Worm (Caenorhabditis elegans) whole organism, late embryonic: Measurements from ENCODE around the gene srv-29.
"Not testable (repeated sequence)": the region's sequence is repeated elsewhere in the genome, so short reads cannot be mapped to it uniquely, and the experiment has no call there.

Experiments used
- C38D4.7 ChIP-seq: fragments of 200-800 bp; sonication (Bioruptor generic); optimal IDR thresholded peaks from 2 replicates; lab custom pipeline; 2018; ENCODE audit warnings: mild to moderate bottlenecking, missing genetic modification characterization, moderate library complexity, missing compliant biosample characterization
- T23F11.4 ChIP-seq: fragments of 200-800 bp; sonication (Bioruptor generic); optimal IDR thresholded peaks from 2 replicates; lab custom pipeline; 2018; ENCODE audit warnings: mild to moderate bottlenecking, missing genetic modification characterization, missing compliant biosample characterization
- Y22D7AL.16 ChIP-seq: sonication (generic microtip); optimal IDR thresholded peaks from 2 replicates; lab custom pipeline; 2016; ENCODE audit warnings: missing genetic modification characterization, missing compliant biosample characterization
- ceh-14 ChIP-seq: sonication (generic microtip); optimal IDR thresholded peaks from 2 replicates; lab custom pipeline; 2016; ENCODE audit warnings: missing genotype, missing genetic modification characterization, missing compliant biosample characterization
- ceh-22 ChIP-seq: sonication (generic microtip); optimal IDR thresholded peaks from 2 replicates; lab custom pipeline; 2017; ENCODE audit warnings: missing biosample characterization, missing genetic modification characterization
- ceh-24 ChIP-seq: sonication (generic microtip); optimal IDR thresholded peaks from 2 replicates; lab custom pipeline; 2016; ENCODE audit warnings: mild to moderate bottlenecking, missing genetic modification characterization, missing compliant biosample characterization
- ceh-30 ChIP-seq: fragments of 150-350 bp; optimal IDR thresholded peaks from 2 replicates; lab custom pipeline; 2014; ENCODE audit warnings: missing biosample characterization, missing genetic modification characterization
- dve-1 ChIP-seq: sonication (generic microtip); optimal IDR thresholded peaks from 2 replicates; lab custom pipeline; 2017; ENCODE audit warnings: antibody characterized with exemption, mild to moderate bottlenecking, missing genetic modification characterization, missing compliant biosample characterization
- elt-2 ChIP-seq: sonication (generic microtip); optimal IDR thresholded peaks from 2 replicates; lab custom pipeline; 2016; ENCODE audit warnings: missing genetic modification reagents, missing genetic modification characterization, missing compliant biosample characterization
- eyg-1 ChIP-seq: sonication (generic microtip); optimal IDR thresholded peaks from 2 replicates; lab custom pipeline; 2016; ENCODE audit warnings: missing genotype, missing genetic modification characterization, missing compliant biosample characterization
- fax-1 ChIP-seq: sonication (generic microtip); optimal IDR thresholded peaks from 2 replicates; lab custom pipeline; 2016; ENCODE audit warnings: missing genotype, missing genetic modification characterization, missing compliant biosample characterization
- fkh-10 ChIP-seq: fragments of 150-350 bp; optimal IDR thresholded peaks from 2 replicates; lab custom pipeline; 2014; ENCODE audit warnings: missing biosample characterization, missing genetic modification reagents, missing genetic modification characterization
- hlh-13 ChIP-seq: fragments of 200-800 bp; sonication (Bioruptor generic); optimal IDR thresholded peaks from 2 replicates; lab custom pipeline; 2018; ENCODE audit warnings: mild to moderate bottlenecking, missing genetic modification characterization, missing compliant biosample characterization
- hlh-15 ChIP-seq: sonication (generic microtip); optimal IDR thresholded peaks from 2 replicates; lab custom pipeline; 2016; ENCODE audit warnings: missing genetic modification characterization, missing compliant biosample characterization
- hlh-30 ChIP-seq: sonication (generic microtip); optimal IDR thresholded peaks from 2 replicates; lab custom pipeline; 2017; ENCODE audit warnings: antibody characterized with exemption, missing genetic modification characterization, missing compliant biosample characterization; ENCODE audit not compliant: insufficient read depth
- mec-3 ChIP-seq: sonication (generic microtip); optimal IDR thresholded peaks from 2 replicates; lab custom pipeline; 2016; ENCODE audit warnings: borderline replicate concordance, missing genetic modification characterization, missing compliant biosample characterization
- nfya-1 ChIP-seq: sonication (generic microtip); optimal IDR thresholded peaks from 2 replicates; lab custom pipeline; 2017; ENCODE audit warnings: missing genetic modification characterization, mild to moderate bottlenecking, missing compliant biosample characterization, antibody characterized with exemption, moderate library complexity
- nhr-11 ChIP-seq: fragments of 150-350 bp; optimal IDR thresholded peaks from 2 replicates; lab custom pipeline; 2014; ENCODE audit warnings: missing biosample characterization, missing genetic modification characterization
- odd-2 ChIP-seq: sonication (generic microtip); optimal IDR thresholded peaks from 2 replicates; lab custom pipeline; 2017; ENCODE audit warnings: antibody characterized with exemption, mild to moderate bottlenecking, missing genetic modification characterization, missing compliant biosample characterization
- pag-3 ChIP-seq: sonication (generic microtip); optimal IDR thresholded peaks from 2 replicates; lab custom pipeline; 2016; ENCODE audit warnings: missing compliant biosample characterization, missing genetic modification characterization, borderline replicate concordance
- pat-9 ChIP-seq: fragments of 200-800 bp; sonication (Bioruptor generic); optimal IDR thresholded peaks from 2 replicates; lab custom pipeline; 2018; ENCODE audit warnings: mild to moderate bottlenecking, missing genetic modification characterization, moderate library complexity, missing compliant biosample characterization
- pax-1 ChIP-seq: fragments of 150-350 bp; optimal IDR thresholded peaks from 2 replicates; lab custom pipeline; 2014; ENCODE audit warnings: missing biosample characterization, missing genetic modification characterization
- pha-2 ChIP-seq: sonication (generic microtip); optimal IDR thresholded peaks from 2 replicates; lab custom pipeline; 2017; ENCODE audit warnings: mild to moderate bottlenecking, missing genetic modification characterization, missing compliant biosample characterization
- pros-1 ChIP-seq: fragments of 150-350 bp; optimal IDR thresholded peaks from 2 replicates; lab custom pipeline; 2014; ENCODE audit warnings: missing biosample characterization, missing genetic modification reagents, missing genetic modification characterization
- ref-2 ChIP-seq: sonication (generic microtip); optimal IDR thresholded peaks from 2 replicates; lab custom pipeline; 2016; ENCODE audit warnings: missing genetic modification characterization, missing compliant biosample characterization
- rnt-1 ChIP-seq: sonication (generic microtip); optimal IDR thresholded peaks from 2 replicates; lab custom pipeline; 2016; ENCODE audit warnings: missing genetic modification characterization, missing compliant biosample characterization
- sdc-2 ChIP-seq: sonication (generic microtip); optimal IDR thresholded peaks from 2 replicates; lab custom pipeline; 2016; ENCODE audit warnings: missing genotype, missing genetic modification characterization, missing compliant biosample characterization
- ttx-3 ChIP-seq: sonication (generic microtip); optimal IDR thresholded peaks from 2 replicates; lab custom pipeline; 2016; ENCODE audit warnings: missing genetic modification reagents, missing genetic modification characterization, missing compliant biosample characterization
- zip-5 ChIP-seq: sonication (generic microtip); optimal IDR thresholded peaks from 2 replicates; lab custom pipeline; 2016; ENCODE audit warnings: missing genetic modification characterization, missing compliant biosample characterization
- ztf-16 ChIP-seq: sonication (generic microtip); optimal IDR thresholded peaks from 2 replicates; lab custom pipeline; 2017; ENCODE audit warnings: missing genetic modification characterization, missing compliant biosample characterization

The srv-29 gene

DNA sequence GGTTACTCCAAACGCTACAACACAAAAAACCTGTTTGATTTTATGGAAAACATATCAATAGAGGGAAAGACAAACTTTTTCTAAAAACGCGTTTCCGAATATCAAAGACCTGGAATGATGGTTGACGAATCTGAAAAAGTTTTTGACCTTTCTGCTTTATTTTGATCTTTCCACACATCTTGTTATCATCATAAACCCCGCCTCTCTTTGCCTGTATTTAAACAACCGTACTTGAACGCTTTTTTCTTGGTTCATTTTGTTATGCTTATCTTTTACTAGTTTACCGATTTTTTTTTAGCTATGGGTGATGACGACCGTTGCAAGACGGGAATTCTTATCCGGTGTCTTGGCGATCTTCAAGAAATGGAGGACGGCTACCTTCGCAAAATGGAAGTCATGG, 13.4 kb downstream of the srv-29 start, which contains the start of gene T13A10.2:
Gene T13A10.2, plus strand, starts transcription at position 301 of the 400 bp plus-strand sequence.
- not testable (repeated sequence) for TF ChIP-seq T23F11.4 (GFP tag; lab: Kevin White, UChicago); pax-1 (tag; lab: Kevin White, UChicago); ttx-3
- TF ChIP-seq, all 69 proteins: peak for 0; not testable (repeated sequence) for 69

- TF ChIP-seq ztf-16 (tag; lab: Kevin White, UChicago) = no peak
- no peak for TF ChIP-seq nhr-11 (tag; lab: Kevin White, UChicago)
- TF ChIP-seq odd-2 = no peak
- no peak for TF ChIP-seq zip-5 (tag; lab: Kevin White, UChicago)
- TF ChIP-seq fkh-10 = no peak
- TF ChIP-seq mec-3 (tag; lab: Kevin White, UChicago) = no peak
- TF ChIP-seq Y22D7AL.16 (tag; lab: Kevin White, UChicago) = no peak
- TF ChIP-seq pros-1 = no peak
- no peak for TF ChIP-seq hlh-13 (GFP tag; lab: Kevin White, UChicago)
- TF ChIP-seq pag-3 (tag; lab: Kevin White, UChicago) = no peak
- TF ChIP-seq sdc-2 (tag; lab: Kevin White, UChicago) = no peak
- no peak for TF ChIP-seq C38D4.7
- no peak for TF ChIP-seq elt-2 (tag; lab: Kevin White, UChicago)
Observed at ce11 chrIV:6249591-6249990, 16.8 kb downstream of the srv-29 start, which contains the start of gene F58F9.1. Gene F58F9.1, plus strand, starts transcription at chrIV:6249841.

ce11 chrIV:6248486-6248885, 17.9 kb downstream of the srv-29 start, which contains the start of gene acox-3:
Gene acox-3, minus strand, starts transcription at chrIV:6248492.
- TF ChIP-seq sdc-2 (tag; lab: Kevin White, UChicago) (no peak), ref-2 (tag; lab: Kevin White, UChicago) (no peak), pat-9 (tag; lab: Kevin White, UChicago) (no peak), fkh-10 (no peak), ceh-14 (tag; lab: Kevin White, UChicago) (no peak), elt-2 (tag; lab: Kevin White, UChicago) (peak; percentile 22), dve-1 (tag; lab: Kevin White, UChicago) (no peak)

DNA sequence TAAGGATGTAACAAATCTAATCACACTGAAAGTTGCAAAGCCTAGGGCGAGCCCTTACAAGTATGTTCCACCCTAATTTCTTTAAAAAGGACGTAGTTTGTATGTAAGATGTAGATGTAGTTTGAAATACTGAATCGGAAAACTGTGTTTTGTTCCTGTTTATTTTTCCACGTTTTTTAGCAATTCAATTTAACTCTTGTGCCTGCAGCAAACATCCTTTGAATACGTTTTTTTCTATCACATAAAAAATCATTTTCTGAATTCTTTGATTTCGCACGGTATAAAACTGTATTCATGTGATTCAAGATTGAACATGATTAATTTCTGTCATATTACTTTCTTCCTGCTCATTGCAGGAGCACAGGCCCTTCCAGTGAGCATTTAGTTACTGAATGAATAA, 26.4 kb downstream of the srv-29 start, which contains the start of gene F58F9.9:
Gene F58F9.9, plus strand, starts transcription at position 301 of the 400 bp plus-strand sequence.
- TF ChIP-seq fax-1 (tag; lab: Kevin White, UChicago) (no peak), pha-2 (tag; lab: Kevin White, UChicago) (no peak)

DNA sequence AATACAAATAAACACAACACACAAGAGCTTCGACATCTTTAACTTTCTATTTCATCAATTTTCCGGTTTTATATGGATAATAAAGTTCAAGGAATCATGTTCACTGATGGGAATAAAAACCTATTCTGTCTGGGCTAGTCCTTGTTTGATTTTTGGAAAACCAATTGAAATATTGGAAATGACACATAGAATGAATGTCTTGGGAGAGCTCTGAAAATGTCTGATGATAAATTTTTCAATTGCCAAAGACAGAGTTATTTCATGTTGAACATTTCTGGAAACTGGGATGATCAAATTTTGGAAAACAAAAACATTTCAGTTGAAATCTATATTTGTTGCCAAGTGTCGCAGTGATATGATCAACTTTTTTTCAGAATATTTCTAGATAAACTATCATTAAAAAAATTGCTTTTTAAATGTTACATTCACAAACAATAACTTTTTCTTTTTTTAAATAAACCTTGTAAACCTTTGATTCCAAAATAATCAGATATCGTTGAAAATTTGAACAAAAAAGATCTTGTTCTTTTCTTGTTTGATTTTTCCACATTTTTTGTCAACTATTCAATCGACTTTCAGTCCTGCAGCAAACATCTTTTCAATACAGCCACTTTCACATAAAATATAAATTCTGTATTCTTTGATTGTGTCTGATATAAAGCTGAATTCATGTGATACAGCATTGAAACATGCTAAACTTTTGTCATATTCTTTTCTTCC, 28.7 kb downstream of the srv-29 start, which contains the start of the genes F58F9.6 and F58F9.8:
Gene F58F9.6, minus strand, starts transcription at position 101 of the 720 bp plus-strand sequence.
Gene F58F9.8, plus strand, starts transcription at position 670 of the 720 bp plus-strand sequence.
- no peak for TF ChIP-seq nfya-1 (tag; lab: Kevin White, UChicago)
- TF ChIP-seq rnt-1 = no peak
- no peak for TF ChIP-seq eyg-1 (tag; lab: Kevin White, UChicago)
- TF ChIP-seq hlh-15 (tag; lab: Kevin White, UChicago) = no peak
- TF ChIP-seq dve-1 (tag; lab: Kevin White, UChicago) = no peak
- TF ChIP-seq hlh-13 (GFP tag; lab: Kevin White, UChicago) = no peak
- TF ChIP-seq ceh-30 (tag; lab: Kevin White, UChicago) = no peak
- no peak for TF ChIP-seq ceh-24 (tag; lab: Kevin White, UChicago)
- no peak for TF ChIP-seq fax-1 (tag; lab: Kevin White, UChicago)
- no peak for TF ChIP-seq ceh-22 (tag; lab: Kevin White, UChicago)
- no peak for TF ChIP-seq hlh-30 (tag; lab: Kevin White, UChicago)
- no peak for TF ChIP-seq Y22D7AL.16 (tag; lab: Kevin White, UChicago)
